Worm (Caenorhabditis elegans) whole organism, early embryonic: ENCODE measurements around the gene cpg-2.

Experiments used
- F13C5.2 ChIP-seq: sonication (generic microtip); optimal IDR thresholded peaks from 2 replicates; lab custom pipeline; 2017; ENCODE audit warnings: mild to moderate bottlenecking, missing genetic modification characterization, inconsistent platforms, missing compliant biosample characterization
- aly-1 ChIP-seq: sonication (generic microtip); optimal IDR thresholded peaks from 2 replicates; lab custom pipeline; 2016; ENCODE audit warnings: missing genetic modification characterization, missing compliant biosample characterization
- ama-1 ChIP-seq: fragments of 150-350 bp; optimal IDR thresholded peaks from 2 replicates; lab custom pipeline; 2014
- ceh-36 ChIP-seq: sonication (generic microtip); optimal IDR thresholded peaks from 2 replicates; lab custom pipeline; 2016; ENCODE audit warnings: missing genetic modification characterization, inconsistent platforms, missing compliant biosample characterization
- ets-7 ChIP-seq: sonication (generic microtip); optimal IDR thresholded peaks from 2 replicates; lab custom pipeline; 2016; ENCODE audit warnings: missing genotype, missing genetic modification characterization, missing compliant biosample characterization
- flt-1 ChIP-seq: fragments of 200-800 bp; sonication (Bioruptor generic); IDR thresholded peaks from 2 replicates; pipeline ENCODE4 v1.3.6; 2022; ENCODE audit warnings: missing genetic modification characterization, missing compliant biosample characterization
- hmg-4 ChIP-seq: fragments of 200-800 bp; sonication (Bioruptor generic); optimal IDR thresholded peaks from 2 replicates; lab custom pipeline; 2018; ENCODE audit warnings: mild to moderate bottlenecking, missing genetic modification characterization, missing compliant biosample characterization
- hnd-1 ChIP-seq: sonication (generic microtip); optimal IDR thresholded peaks from 2 replicates; lab custom pipeline; 2016; ENCODE audit warnings: missing genetic modification characterization, missing compliant biosample characterization
- scrt-1 ChIP-seq: fragments of 200-800 bp; sonication (Bioruptor generic); IDR thresholded peaks from 2 replicates; pipeline ENCODE4 v1.3.6; 2022; ENCODE audit warnings: missing genetic modification characterization, missing compliant biosample characterization
- sea-1 ChIP-seq: fragments of 200-800 bp; sonication (Bioruptor generic); conservative IDR thresholded peaks from 2 replicates; pipeline ENCODE4 v1.3.6; 2022; ENCODE audit warnings: missing genetic modification characterization, missing compliant biosample characterization
- tra-4 ChIP-seq: sonication (generic microtip); optimal IDR thresholded peaks from 2 replicates; lab custom pipeline; 2017; ENCODE audit warnings: missing genetic modification characterization, missing compliant biosample characterization

- TF ChIP-seq ama-1 (no peak), ets-7 (tag; lab: Kevin White, UChicago) (no peak), tra-4 (no peak), hnd-1 (tag; lab: Kevin White, UChicago) (no peak), flt-1 (GFP tag; lab: Robert Waterston, UW) (no peak), aly-1 (tag; lab: Kevin White, UChicago) (no peak), ceh-36 (no peak), sea-1 (GFP tag; lab: Robert Waterston, UW) (no peak), F13C5.2 (tag; lab: Kevin White, UChicago) (no peak), scrt-1 (GFP tag; lab: Robert Waterston, UW) (no peak), hmg-4 (GFP tag; lab: Kevin White, UChicago) (no peak)
These were observed 12.9 kb upstream of the cpg-2 start for ce11 chrIII:7116615-7117252.
